Fruit fly (Drosophila melanogaster) whole organism, prepupa: Measurements from ENCODE around the gene jet.

Experiments
- Blimp-1 ChIP-seq: fragments of 200-800 bp; sonication (Bioruptor generic); optimal IDR thresholded peaks from 3 replicates; lab custom pipeline; 2017; ENCODE audit warnings: missing biosample characterization, missing genetic modification characterization, mild to moderate bottlenecking, moderate library complexity, missing genetic modification reagents
- CG10631 ChIP-seq: fragments of 200-800 bp; sonication (Bioruptor generic); optimal IDR thresholded peaks from 2 replicates; lab custom pipeline; 2016; ENCODE audit warnings: missing biosample characterization, missing genetic modification characterization
- CG10669 ChIP-seq: fragments of 200-800 bp; sonication (Bioruptor generic); optimal IDR thresholded peaks from 3 replicates; lab custom pipeline; 2018; ENCODE audit warnings: missing biosample characterization, mild to moderate bottlenecking, missing genetic modification characterization, moderate library complexity
- CG11762 ChIP-seq: fragments of 200-800 bp; sonication (Bioruptor generic); optimal IDR thresholded peaks from 3 replicates; lab custom pipeline; 2016; ENCODE audit warnings: missing biosample characterization, missing genetic modification characterization; ENCODE audit not compliant: insufficient read depth
- CG11902 ChIP-seq: fragments of 200-800 bp; sonication (Bioruptor generic); optimal IDR thresholded peaks from 3 replicates; lab custom pipeline; 2016; ENCODE audit warnings: missing biosample characterization, missing genetic modification characterization
- CG1621 ChIP-seq: fragments of 200-800 bp; sonication (Bioruptor generic); optimal IDR thresholded peaks from 3 replicates; lab custom pipeline; 2018; ENCODE audit warnings: missing biosample characterization, mild to moderate bottlenecking, missing genetic modification characterization
- CG3032 ChIP-seq: fragments of 200-800 bp; optimal IDR thresholded peaks from 2 replicates; lab custom pipeline; 2019; ENCODE audit warnings: missing biosample characterization, mild to moderate bottlenecking, missing genetic modification characterization, moderate library complexity
- CG34406 ChIP-seq: fragments of 200-800 bp; sonication (Bioruptor generic); optimal IDR thresholded peaks from 3 replicates; lab custom pipeline; 2016; ENCODE audit warnings: missing biosample characterization, missing genetic modification characterization
- CG4318 ChIP-seq: fragments of 200-800 bp; sonication (Bioruptor generic); optimal IDR thresholded peaks from 3 replicates; lab custom pipeline; 2017; ENCODE audit warnings: missing biosample characterization, mild to moderate bottlenecking, missing genetic modification characterization
- CG6163 ChIP-seq: fragments of 200-800 bp; sonication (Bioruptor generic); IDR thresholded peaks from 3 replicates; pipeline ENCODE4 v1.3.6; 2022; ENCODE audit warnings: missing biosample characterization, missing genetic modification characterization
- CG6854 ChIP-seq: fragments of 200-800 bp; sonication (Bioruptor generic); optimal IDR thresholded peaks from 2 replicates; lab custom pipeline; 2017; ENCODE audit warnings: missing biosample characterization, mild to moderate bottlenecking, missing genetic modification characterization
- CG8119 ChIP-seq: fragments of 200-800 bp; sonication (Bioruptor generic); IDR thresholded peaks from 3 replicates; pipeline ENCODE4 v1.3.6; 2022; ENCODE audit warnings: missing biosample characterization, missing genetic modification characterization
- CG8319 ChIP-seq: fragments of 200-800 bp; sonication (Bioruptor generic); optimal IDR thresholded peaks from 3 replicates; lab custom pipeline; 2016; ENCODE audit warnings: missing biosample characterization, missing genetic modification characterization
- CG8632 ChIP-seq: fragments of 200-800 bp; sonication (Bioruptor generic); optimal IDR thresholded peaks from 3 replicates; lab custom pipeline; 2016; ENCODE audit warnings: missing biosample characterization, missing genetic modification characterization
- Eip75B ChIP-seq: fragments of 200-800 bp; sonication (Bioruptor generic); optimal IDR thresholded peaks from 3 replicates; lab custom pipeline; 2016; ENCODE audit warnings: missing biosample characterization, missing genetic modification characterization
- Eip78C ChIP-seq: fragments of 200-800 bp; sonication (Bioruptor generic); peaks from one replicate; lab custom pipeline; 2016; ENCODE audit warnings: missing biosample characterization, missing genetic modification characterization
- Ets21C ChIP-seq: fragments of 200-800 bp; sonication (Bioruptor generic); optimal IDR thresholded peaks from 3 replicates; lab custom pipeline; 2016; ENCODE audit warnings: missing biosample characterization, missing genetic modification characterization
- Ets96B ChIP-seq: fragments of 200-800 bp; optimal IDR thresholded peaks from 2 replicates; lab custom pipeline; 2019; ENCODE audit warnings: missing biosample characterization, mild to moderate bottlenecking, missing genetic modification characterization, moderate library complexity
- Gug ChIP-seq: fragments of 200-800 bp; sonication (Bioruptor generic); IDR thresholded peaks from 2 replicates; pipeline ENCODE4 v1.3.6; 2022; ENCODE audit warnings: missing biosample characterization, missing genetic modification characterization
- Hr38 ChIP-seq: sonication (Bioruptor generic); optimal IDR thresholded peaks from 2 replicates; lab custom pipeline; 2016; ENCODE audit warnings: missing biosample characterization, missing genetic modification characterization
- Hr39 ChIP-seq: fragments of 200-800 bp; sonication (Bioruptor generic); optimal IDR thresholded peaks from 2 replicates; lab custom pipeline; 2016; ENCODE audit warnings: missing biosample characterization, missing genetic modification characterization
- Met ChIP-seq: fragments of 200-800 bp; sonication (Bioruptor generic); optimal IDR thresholded peaks from 3 replicates; lab custom pipeline; 2016; ENCODE audit warnings: missing biosample characterization, missing genetic modification characterization
- Smox ChIP-seq: fragments of 200-800 bp; sonication (Bioruptor generic); optimal IDR thresholded peaks from 3 replicates; lab custom pipeline; 2016; ENCODE audit warnings: missing biosample characterization, missing genetic modification characterization
- Sox15 ChIP-seq: fragments of 200-800 bp; sonication (Bioruptor generic); optimal IDR thresholded peaks from 3 replicates; lab custom pipeline; 2016; ENCODE audit warnings: missing biosample characterization, missing genetic modification characterization
- achi ChIP-seq: fragments of 200-800 bp; sonication (Bioruptor generic); optimal IDR thresholded peaks from 3 replicates; lab custom pipeline; 2016; ENCODE audit warnings: missing biosample characterization, missing genetic modification characterization
- acj6 ChIP-seq: fragments of 200-800 bp; sonication (Bioruptor generic); optimal IDR thresholded peaks from 3 replicates; lab custom pipeline; 2016; ENCODE audit warnings: missing biosample characterization, missing genetic modification characterization
- dac ChIP-seq: fragments of 200-800 bp; sonication (Bioruptor generic); optimal IDR thresholded peaks from 2 replicates; lab custom pipeline; 2017; ENCODE audit warnings: missing biosample characterization, mild to moderate bottlenecking, missing genetic modification characterization
- eg ChIP-seq: fragments of 200-800 bp; sonication (Bioruptor generic); IDR thresholded peaks from 3 replicates; pipeline ENCODE4 v1.3.6; 2022; ENCODE audit warnings: missing biosample characterization, missing genetic modification characterization
- esn ChIP-seq: fragments of 200-800 bp; sonication (Bioruptor generic); optimal IDR thresholded peaks from 2 replicates; lab custom pipeline; 2016; ENCODE audit warnings: missing biosample characterization, mild to moderate bottlenecking, missing genetic modification characterization, moderate library complexity
- fd59A ChIP-seq: fragments of 200-800 bp; sonication (Bioruptor generic); optimal IDR thresholded peaks from 2 replicates; lab custom pipeline; 2017; ENCODE audit warnings: missing biosample characterization, mild to moderate bottlenecking, missing genetic modification characterization, missing genetic modification reagents
- fd85E ChIP-seq: fragments of 200-800 bp; sonication (Bioruptor generic); optimal IDR thresholded peaks from 3 replicates; lab custom pipeline; 2016; ENCODE audit warnings: missing biosample characterization, missing genetic modification characterization
- fkh ChIP-seq: fragments of 200-800 bp; sonication (Bioruptor generic); optimal IDR thresholded peaks from 3 replicates; lab custom pipeline; 2017; ENCODE audit warnings: missing biosample characterization, mild to moderate bottlenecking, missing genetic modification characterization, moderate library complexity
- lz ChIP-seq: fragments of 200-800 bp; sonication (Bioruptor generic); optimal IDR thresholded peaks from 3 replicates; lab custom pipeline; 2016; ENCODE audit warnings: missing biosample characterization, missing genetic modification characterization
- net ChIP-seq: fragments of 200-800 bp; sonication (Bioruptor generic); optimal IDR thresholded peaks from 3 replicates; lab custom pipeline; 2016; ENCODE audit warnings: missing biosample characterization, missing genetic modification characterization
- salr ChIP-seq, 2 experiments: fragments of 200-800 bp; sonication (Bioruptor generic); optimal IDR thresholded peaks; 3 replicates each; lab custom pipeline; 2016 to 2018; ENCODE audit warnings: missing biosample characterization in 2 of 2, missing genetic modification characterization in 2 of 2, mild to moderate bottlenecking in 1 of 2
- spab ChIP-seq: fragments of 200-800 bp; sonication (Bioruptor generic); optimal IDR thresholded peaks from 2 replicates; lab custom pipeline; 2017; ENCODE audit warnings: missing biosample characterization, mild to moderate bottlenecking, missing genetic modification characterization, missing genetic modification reagents
- ss ChIP-seq, 2 experiments: fragments of 200-800 bp; sonication (Bioruptor generic); optimal IDR thresholded peaks; 2 replicates in 1 of 2; 3 replicates in 1 of 2; lab custom pipeline; 2017 to 2018; ENCODE audit warnings: mild to moderate bottlenecking in 2 of 2, missing biosample characterization in 2 of 2, missing genetic modification characterization in 2 of 2, moderate library complexity in 1 of 2
- svp ChIP-seq: fragments of 200-800 bp; sonication (Bioruptor generic); peaks from one replicate; lab custom pipeline; 2016; ENCODE audit warnings: missing biosample characterization, missing genetic modification characterization
- topi ChIP-seq: fragments of 200-800 bp; sonication (Bioruptor generic); optimal IDR thresholded peaks from 3 replicates; lab custom pipeline; 2016; ENCODE audit warnings: missing biosample characterization, missing genetic modification characterization
- vri ChIP-seq: fragments of 200-800 bp; sonication (Bioruptor generic); optimal IDR thresholded peaks from 3 replicates; lab custom pipeline; 2016; ENCODE audit warnings: missing biosample characterization, mild to moderate bottlenecking, missing genetic modification characterization

The jet gene

DNA sequence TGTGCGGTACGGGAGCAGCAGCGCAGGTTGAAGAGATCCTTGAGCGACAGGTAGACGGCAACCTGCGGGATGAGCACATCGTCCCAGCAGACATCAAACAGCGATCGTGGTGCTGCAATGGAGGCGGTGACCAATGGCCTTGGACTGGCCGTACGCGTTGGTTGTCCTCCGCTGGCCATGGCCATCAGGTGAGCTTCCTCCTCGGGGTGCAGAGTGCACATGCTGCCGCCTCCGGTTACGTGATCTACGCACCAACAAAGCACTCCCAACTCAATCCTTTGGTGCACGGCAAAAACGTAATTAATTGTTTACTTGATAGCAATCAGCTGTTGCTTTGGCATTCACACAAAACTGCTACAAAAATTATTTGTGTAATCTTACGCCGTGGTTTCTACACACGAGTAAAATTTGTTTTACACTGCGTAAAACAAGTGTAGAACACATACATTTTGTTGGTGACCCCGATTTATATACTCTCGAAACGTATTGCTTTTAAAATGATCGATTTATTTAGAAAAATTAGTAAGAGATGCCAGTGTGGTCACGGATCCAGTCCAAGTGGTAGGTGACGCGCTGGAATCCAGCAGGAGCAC lies at the start of gene jet:
Gene jet (minus strand): TSS at position 332 of the 593 bp plus-strand sequence.
- TF ChIP-seq fkh (GFP tag; lab: Kevin White, UChicago), result peak; percentile 63
- no peak for TF ChIP-seq Sox15
- TF ChIP-seq CG8319 (GFP tag; lab: Kevin White, UChicago), result peak; percentile 91
- no peak for TF ChIP-seq CG4318

- peak; percentile 19 for TF ChIP-seq Eip78C
- no peak for TF ChIP-seq CG8319 (GFP tag; lab: Kevin White, UChicago)
Observed at dm6 chr2L:4998571-4999191, 49.1 kb upstream of the jet start.

DNA sequence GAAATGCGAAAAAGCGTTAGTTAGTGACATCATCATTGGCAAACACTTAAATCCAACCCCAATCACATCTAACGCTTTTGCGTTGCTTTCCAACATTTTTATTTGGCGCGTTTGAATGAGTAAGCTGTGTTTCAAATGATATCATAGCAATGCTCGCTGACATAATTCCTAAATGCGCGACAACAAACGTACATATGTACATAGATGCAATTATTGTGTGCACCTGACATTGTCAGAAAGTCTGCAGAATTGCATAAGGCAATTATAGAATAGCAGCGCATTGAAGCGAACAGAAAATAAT lies 48.6 kb upstream of the jet start:
- TF ChIP-seq CG6854 (GFP tag; lab: Kevin White, UChicago) (no peak), spab (GFP tag; lab: Kevin White, UChicago) (no peak), ss (GFP tag; optimal IDR thresholded peaks at IDR 0.05; lab: Kevin White, UChicago) (no peak), salr (GFP tag; optimal IDR thresholded peaks at IDR 0.05; lab: Kevin White, UChicago) (no peak), CG8319 (GFP tag; lab: Kevin White, UChicago) (no peak), topi (GFP tag; lab: Kevin White, UChicago) (no peak), achi (GFP tag; lab: Kevin White, UChicago) (no peak), Hr39 (GFP tag; lab: Kevin White, UChicago) (no peak), Ets21C (GFP tag; lab: Kevin White, UChicago) (no peak), CG34406 (GFP tag; lab: Kevin White, UChicago) (no peak), Met (GFP tag; lab: Kevin White, UChicago) (no peak), CG8119 (no peak), dac (GFP tag; lab: Kevin White, UChicago) (no peak), CG11762 (GFP tag; lab: Kevin White, UChicago) (no peak)

dm6 chr2L:4997401-4998259 lies 48.0 kb upstream of the jet start:
- TF ChIP-seq Sox15 (peak; percentile 99), CG10669 (GFP tag; lab: Kevin White, UChicago) (peak; percentile 99), fd85E (GFP tag; lab: Kevin White, UChicago) (peak; percentile 98), Hr39 (GFP tag; lab: Kevin White, UChicago) (peak; percentile 99), CG8632 (peak; percentile 99), net (peak; percentile 99), CG3032 (tag; lab: Kevin White, UChicago) (peak; percentile 99), salr (GFP tag; optimal IDR thresholded peaks at IDR 0.05; lab: Kevin White, UChicago) (peak; percentile 98 to 99), CG4318 (peak; percentile 99), CG34406 (GFP tag; lab: Kevin White, UChicago) (peak; percentile 98), achi (GFP tag; lab: Kevin White, UChicago) (peak; percentile 98), CG8119 (peak; percentile 99), fkh (GFP tag; lab: Kevin White, UChicago) (peak; percentile 90), Ets96B (tag; lab: Kevin White, UChicago) (peak; percentile 99), lz (GFP tag; lab: Kevin White, UChicago) (peak; percentile 99), Smox (GFP tag; lab: Kevin White, UChicago) (peak; percentile 99), CG1621 (tag; lab: Kevin White, UChicago) (peak; percentile 99), CG11902 (GFP tag; lab: Kevin White, UChicago) (peak; percentile 99), dac (GFP tag; lab: Kevin White, UChicago) (peak; percentile 99), fd59A (peak; percentile 98), CG10631 (GFP tag; lab: Kevin White, UChicago) (peak; percentile 99), Eip75B (peak; percentile 99), acj6 (GFP tag; lab: Kevin White, UChicago) (peak; percentile 99), eg (GFP tag; lab: Robert Waterston, UW) (peak; percentile 99), svp (GFP tag; lab: Kevin White, UChicago) (peak; percentile 100), Gug (GFP tag; lab: Robert Waterston, UW) (peak; percentile 99), Blimp-1 (peak; percentile 97), CG8319 (GFP tag; lab: Kevin White, UChicago) (peak; percentile 98), esn (GFP tag; lab: Kevin White, UChicago) (peak; percentile 99), Eip78C (peak; percentile 100), Hr38 (GFP tag; lab: Kevin White, UChicago) (peak; percentile 90), CG6163 (GFP tag; lab: Robert Waterston, UW) (peak; percentile 100), vri (GFP tag; lab: Kevin White, UChicago) (peak; percentile 98)
